Worm (Caenorhabditis elegans) whole organism, L4/young adult: ENCODE results near the gene F15A4.10.

Experiments
- W03F9.2 ChIP-seq: fragments of 150-350 bp; optimal IDR thresholded peaks from 2 replicates; lab custom pipeline; 2014; ENCODE audit warnings: missing biosample characterization, missing genetic modification characterization
- dao-5 ChIP-seq: sonication (generic microtip); optimal IDR thresholded peaks from 2 replicates; lab custom pipeline; 2016; ENCODE audit warnings: missing genotype, missing genetic modification characterization, moderate library complexity, missing compliant biosample characterization
- him-1 ChIP-seq: sonication (generic microtip); optimal IDR thresholded peaks from 2 replicates; lab custom pipeline; 2016; ENCODE audit warnings: missing genotype, missing genetic modification reagents, missing genetic modification characterization, missing compliant biosample characterization

- no peak for TF ChIP-seq dao-5 (tag; lab: Kevin White, UChicago)
- no peak for TF ChIP-seq him-1 (tag; lab: Kevin White, UChicago)
- no peak for TF ChIP-seq W03F9.2 (tag; lab: Kevin White, UChicago)
These were observed 19.4 kb downstream of the F15A4.10 start, which contains the start of gene sre-37 for ce11 chrII:12465557-12465956.
